Worm (Caenorhabditis elegans): Measurements from ENCODE around the gene srxa-9.
A peak's percentile ranks its signal among the peaks of the same experiment; 100 is the strongest.

Gene srxa-9

DNA sequence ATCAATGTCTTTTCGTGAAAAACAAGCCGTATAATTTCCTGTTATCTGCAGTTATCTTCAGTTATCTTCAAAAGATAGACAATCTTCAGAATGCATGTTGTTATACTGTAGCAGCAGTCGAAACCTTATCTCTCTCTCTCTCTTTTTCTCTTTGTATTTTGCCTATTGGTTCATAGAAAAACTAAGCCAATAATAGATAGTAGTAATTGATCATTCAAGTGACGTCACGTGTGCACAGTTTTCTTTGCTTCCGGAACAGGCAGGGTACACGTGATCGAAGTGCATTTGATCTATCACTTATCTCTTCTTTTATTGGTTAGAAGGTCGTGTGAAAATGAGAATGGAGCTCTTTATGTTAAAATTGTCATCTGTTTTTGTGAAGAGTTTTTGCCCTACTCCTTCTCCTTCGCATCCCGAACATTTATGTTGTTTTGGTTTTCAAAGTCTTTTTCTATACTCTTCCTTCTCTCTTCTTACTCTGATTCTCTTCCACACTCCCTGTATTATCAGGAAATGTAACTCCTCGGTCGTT, 42.2 kb upstream of the srxa-9 start:
- TF ChIP-seq gei-17 (GFP tag; optimal IDR thresholded peaks at IDR 0.05): no peak
- TF ChIP-seq dox-1 (GFP tag; IDR thresholded peaks at IDR 0.05): 0 out of 2 replicates have a peak, but pooled peaks have one; percentile 23
- TF ChIP-seq athp-1 (tag; optimal IDR thresholded peaks at IDR 0.05): no peak
- peak; percentile 25 for TF ChIP-seq K12H6.12 (tag; optimal IDR thresholded peaks at IDR 0.05)
- no peak for TF ChIP-seq cebp-1 (GFP tag; IDR thresholded peaks at IDR 0.05)
- TF ChIP-seq cebp-1 (tag; optimal IDR thresholded peaks at IDR 0.05): peak; percentile 3
- TF ChIP-seq mel-28 (tag; optimal IDR thresholded peaks at IDR 0.05; ENCODE audit: borderline replicate concordance): no peak
- no peak for TF ChIP-seq efl-1 (GFP tag; optimal IDR thresholded peaks at IDR 0.05)
- peak; percentile 76 for TF ChIP-seq atf-7 (tag; optimal IDR thresholded peaks at IDR 0.05)
- peak; percentile 39 for TF ChIP-seq lin-40 (tag; optimal IDR thresholded peaks at IDR 0.05)
- TF ChIP-seq nhr-80 (tag; optimal IDR thresholded peaks at IDR 0.05): peak; percentile 45
- TF ChIP-seq ztf-22 (GFP tag; optimal IDR thresholded peaks at IDR 0.05): peak; percentile 18
- no peak for TF ChIP-seq F39B2.1 (GFP tag; IDR thresholded peaks at IDR 0.05)
- TF ChIP-seq nfyb-1 (GFP tag; IDR thresholded peaks at IDR 0.05): peak; percentile 49; the same call in 1 of the 2 replicates
- TF ChIP-seq ets-4 (GFP tag; optimal IDR thresholded peaks at IDR 0.05): peak; percentile 17
- no peak for TF ChIP-seq F52B5.7 (tag; optimal IDR thresholded peaks at IDR 0.05)
- no peak for TF ChIP-seq attf-5 (GFP tag; optimal IDR thresholded peaks at IDR 0.05)
- no peak for TF ChIP-seq die-1 (tag; optimal IDR thresholded peaks at IDR 0.05)

DNA sequence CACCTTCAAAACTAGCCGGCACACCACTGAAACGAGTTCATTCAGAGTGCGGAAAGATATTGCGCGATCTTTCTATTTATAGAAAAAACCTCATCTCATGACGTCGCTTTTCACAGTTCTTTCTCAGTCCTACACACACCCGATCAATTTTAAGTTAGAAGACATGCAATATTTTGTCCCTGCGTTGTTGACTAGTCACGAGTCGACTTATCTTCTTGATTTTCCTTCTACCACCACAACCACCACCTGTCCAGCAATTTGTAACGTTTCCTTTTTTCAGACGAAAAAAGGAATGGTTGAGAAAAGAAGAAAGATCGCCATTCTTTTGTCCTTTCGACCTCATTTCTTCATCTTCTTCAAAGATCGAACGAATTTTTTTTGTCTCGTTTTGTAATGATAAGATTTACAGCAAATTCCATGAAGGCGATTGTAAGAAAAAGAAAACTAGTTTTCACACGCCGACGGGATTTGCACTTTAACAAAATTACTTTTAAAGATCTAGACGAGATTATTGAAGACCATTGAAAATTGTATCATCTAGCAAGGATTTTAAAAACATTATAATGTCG, 40.6 kb upstream of the srxa-9 start:
- TF ChIP-seq somi-1 (GFP tag; optimal IDR thresholded peaks at IDR 0.05) (peak; percentile 67), akir-1 (GFP tag; optimal IDR thresholded peaks at IDR 0.05) (no peak), ama-1 (optimal IDR thresholded peaks at IDR 0.05) (no peak), ama-1 (GFP tag; optimal IDR thresholded peaks at IDR 0.05) (no peak), ceh-91 (GFP tag; IDR thresholded peaks at IDR 0.05) (no peak), bed-1 (GFP tag; IDR thresholded peaks at IDR 0.05) (no peak), madf-8 (GFP tag; conservative IDR thresholded peaks at IDR 0.05) (no peak), B0336.3 (GFP tag; IDR thresholded peaks at IDR 0.05) (no peak), ztf-26 (tag; optimal IDR thresholded peaks at IDR 0.05) (peak; percentile 72), cebp-1 (GFP tag; IDR thresholded peaks at IDR 0.05) (no peak), cebp-1 (tag; optimal IDR thresholded peaks at IDR 0.05) (peak; percentile 9), lin-40 (tag; optimal IDR thresholded peaks at IDR 0.05) (peak; percentile 82), die-1 (tag; optimal IDR thresholded peaks at IDR 0.05) (peak; percentile 21), lsy-27 (tag; optimal IDR thresholded peaks at IDR 0.05; ENCODE audit: borderline replicate concordance, insufficient read depth) (no peak)

DNA sequence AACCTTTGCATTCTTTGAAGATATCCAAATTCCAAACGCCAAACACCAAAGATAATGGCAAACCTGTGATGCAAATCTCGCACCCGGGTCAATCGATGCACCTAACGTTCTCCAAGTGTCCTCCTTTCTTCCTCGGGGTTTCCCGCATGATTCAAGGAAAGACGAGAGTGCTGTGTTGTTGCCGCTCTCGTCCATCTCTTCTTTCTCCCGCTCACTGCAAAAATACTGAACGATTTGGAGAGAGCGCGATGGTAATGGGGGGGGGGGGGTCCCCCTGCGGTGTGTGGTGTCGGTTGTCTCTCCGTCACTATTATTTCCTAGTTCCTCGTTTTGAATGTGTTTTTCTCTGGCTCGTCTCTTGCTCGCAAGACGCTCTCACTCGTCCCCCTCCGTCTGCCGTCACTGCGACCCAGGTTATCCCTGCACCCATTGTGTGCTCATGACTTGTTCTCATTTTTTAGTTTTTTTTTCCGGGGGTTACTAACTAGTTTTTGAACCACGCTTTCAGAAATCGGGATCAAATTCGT, 39.4 kb upstream of the srxa-9 start:
- TF ChIP-seq madf-3 (GFP tag; IDR thresholded peaks at IDR 0.05) (0 out of 2 replicates have a peak, but pooled peaks have one; percentile 51), pha-4 (tag; optimal IDR thresholded peaks at IDR 0.05) (peak; percentile 42), Y95B8A.8 (GFP tag; IDR thresholded peaks at IDR 0.05) (0 out of 2 replicates have a peak, but pooled peaks have one; percentile 55), aptf-3 (GFP tag; IDR thresholded peaks at IDR 0.05) (no peak), F10E7.11 (tag; optimal IDR thresholded peaks at IDR 0.05) (no peak), madf-8 (GFP tag; conservative IDR thresholded peaks at IDR 0.05) (no peak), cebp-2 (GFP tag; IDR thresholded peaks at IDR 0.05) (no peak), madf-10 (tag; optimal IDR thresholded peaks at IDR 0.05) (peak; percentile 73), Y56A3A.18 (GFP tag; IDR thresholded peaks at IDR 0.05) (0 out of 2 replicates have a peak, but pooled peaks have one; percentile 50), Y53G8AR.9 (GFP tag; conservative IDR thresholded peaks at IDR 0.05) (0 out of 2 replicates have a peak, but pooled peaks have one; percentile 67), let-607 (tag; optimal IDR thresholded peaks at IDR 0.05) (peak in 1 of 2 experiments; percentile 10), nfyb-1 (GFP tag; IDR thresholded peaks at IDR 0.05) (peak; percentile 66; the same call in 1 of the 2 replicates), dox-1 (GFP tag; IDR thresholded peaks at IDR 0.05) (peak; percentile 83), lin-26 (GFP tag; IDR thresholded peaks at IDR 0.05) (peak; percentile 60; the same call in 1 of the 2 replicates), B0336.3 (GFP tag; IDR thresholded peaks at IDR 0.05) (peak; percentile 73), gei-17 (GFP tag; optimal IDR thresholded peaks at IDR 0.05) (peak; percentile 70), snpc-1.1 (tag; optimal IDR thresholded peaks at IDR 0.05; ENCODE audit: insufficient read depth) (no peak), akir-1 (GFP tag; optimal IDR thresholded peaks at IDR 0.05) (no peak), madf-6 (GFP tag; IDR thresholded peaks at IDR 0.05) (peak; percentile 35; the same call in 1 of the 2 replicates), pbrm-1 (GFP tag; IDR thresholded peaks at IDR 0.05) (0 out of 2 replicates have a peak, but pooled peaks have one; percentile 30), F39B2.1 (GFP tag; IDR thresholded peaks at IDR 0.05) (no peak), zfh-2 (GFP tag; conservative IDR thresholded peaks at IDR 0.05) (peak; percentile 100), atf-7 (tag; optimal IDR thresholded peaks at IDR 0.05) (peak; percentile 83), die-1 (tag; optimal IDR thresholded peaks at IDR 0.05) (peak; percentile 14)

Measured in whole organism, young adult.